Worm (Caenorhabditis elegans) whole organism, L4 larva: ENCODE results near the gene sel-13.
A peak's percentile ranks its signal among the peaks of the same experiment; 100 is the strongest.

ENCODE experiments used
- F26F4.8 ChIP-seq: fragments of 200-800 bp; sonication (Bioruptor generic); conservative IDR thresholded peaks from 2 replicates; pipeline ENCODE4 v1.3.6; 2022; ENCODE audit warnings: missing genetic modification characterization, missing compliant biosample characterization
- F44E2.7 ChIP-seq: fragments of 200-800 bp; sonication (Bioruptor generic); IDR thresholded peaks from 2 replicates; pipeline ENCODE4 v2.1.2; 2022; ENCODE audit warnings: missing genetic modification characterization, missing compliant biosample characterization
- T20F7.1 ChIP-seq: fragments of 200-800 bp; sonication (Bioruptor generic); optimal IDR thresholded peaks from 2 replicates; lab custom pipeline; 2018; ENCODE audit warnings: mild to moderate bottlenecking, missing genetic modification characterization, missing compliant biosample characterization
- Y5F2A.4 ChIP-seq: fragments of 200-800 bp; sonication (Bioruptor generic); optimal IDR thresholded peaks from 2 replicates; lab custom pipeline; 2018; ENCODE audit warnings: mild to moderate bottlenecking, missing genetic modification characterization, missing compliant biosample characterization
- ZK546.5 ChIP-seq, 2 experiments: sonication (generic microtip); optimal IDR thresholded peaks; 2 replicates each; lab custom pipeline; 2017; ENCODE audit warnings: missing biosample characterization in 2 of 2, missing genetic modification characterization in 2 of 2
- aha-1 ChIP-seq: fragments of 150-350 bp; peaks from one replicate; lab custom pipeline; 2014; ENCODE audit warnings: missing biosample characterization, missing genetic modification characterization
- aly-2 ChIP-seq: sonication (generic microtip); optimal IDR thresholded peaks from 2 replicates; lab custom pipeline; 2018; ENCODE audit warnings: missing biosample characterization, missing genetic modification characterization
- ama-1 ChIP-seq: fragments of 150-350 bp; optimal IDR thresholded peaks from 2 replicates; lab custom pipeline; 2014; ENCODE audit warnings: inconsistent platforms, mixed read lengths
- arid-1 ChIP-seq: fragments of 200-800 bp; sonication (Bioruptor generic); conservative IDR thresholded peaks from 2 replicates; pipeline ENCODE4 v1.3.6; 2022; ENCODE audit warnings: missing genetic modification reagents, missing genetic modification characterization, missing compliant biosample characterization
- ceh-62 ChIP-seq: sonication (generic microtip); optimal IDR thresholded peaks from 2 replicates; lab custom pipeline; 2017; ENCODE audit warnings: missing biosample characterization, missing genetic modification characterization
- cey-2 ChIP-seq: sonication (generic microtip); optimal IDR thresholded peaks from 3 replicates; lab custom pipeline; 2017; ENCODE audit warnings: missing genetic modification characterization, mild to moderate bottlenecking, missing compliant biosample characterization, antibody characterized with exemption, borderline replicate concordance; ENCODE audit not compliant: insufficient read depth
- daf-16 ChIP-seq, 3 experiments: sonication (generic microtip); optimal IDR thresholded peaks; 2 replicates each; lab custom pipeline; 2016 to 2017; ENCODE audit warnings: missing genetic modification characterization in 3 of 3, missing genetic modification reagents in 3 of 3, mild to moderate bottlenecking in 2 of 3, missing compliant biosample characterization in 2 of 3, missing biosample characterization in 1 of 3, moderate library complexity in 1 of 3
- daf-19 ChIP-seq: fragments of 200-800 bp; sonication (Bioruptor generic); conservative IDR thresholded peaks from 2 replicates; pipeline ENCODE4 v1.3.6; 2022; ENCODE audit warnings: missing genetic modification characterization, missing compliant biosample characterization
- dmd-8 ChIP-seq: fragments of 200-800 bp; sonication (Bioruptor generic); IDR thresholded peaks from 2 replicates; pipeline ENCODE4 v1.3.6; 2022; ENCODE audit warnings: missing genetic modification characterization, missing compliant biosample characterization
- dpl-1 ChIP-seq: fragments of 150-350 bp; optimal IDR thresholded peaks from 2 replicates; lab custom pipeline; 2014; ENCODE audit warnings: missing biosample characterization, missing genetic modification reagents, missing genetic modification characterization
- duxl-1 ChIP-seq: sonication (generic microtip); optimal IDR thresholded peaks from 2 replicates; lab custom pipeline; 2016; ENCODE audit warnings: mild to moderate bottlenecking, missing genetic modification characterization, moderate library complexity, missing compliant biosample characterization; ENCODE audit not compliant: poor library complexity
- dve-1 ChIP-seq: sonication (generic microtip); optimal IDR thresholded peaks from 2 replicates; lab custom pipeline; 2017; ENCODE audit warnings: antibody characterized with exemption, mild to moderate bottlenecking, missing genetic modification characterization, missing compliant biosample characterization; ENCODE audit not compliant: insufficient read depth
- egl-43 ChIP-seq: fragments of 200-800 bp; sonication (Bioruptor generic); IDR thresholded peaks from 2 replicates; pipeline ENCODE4 v1.3.6; 2022; ENCODE audit warnings: missing genetic modification reagents, missing genetic modification characterization, missing compliant biosample characterization
- fos-1 ChIP-seq: fragments of 150-350 bp; optimal IDR thresholded peaks from 2 replicates; lab custom pipeline; 2014; ENCODE audit warnings: missing biosample characterization, missing genetic modification characterization
- gei-8 ChIP-seq: fragments of 200-800 bp; sonication (Bioruptor generic); optimal IDR thresholded peaks from 2 replicates; lab custom pipeline; 2018; ENCODE audit warnings: mild to moderate bottlenecking, missing genetic modification characterization, missing compliant biosample characterization
- hlh-30 ChIP-seq: sonication (generic microtip); optimal IDR thresholded peaks from 2 replicates; lab custom pipeline; 2017; ENCODE audit warnings: antibody characterized with exemption, mild to moderate bottlenecking, missing genetic modification characterization, missing compliant biosample characterization; ENCODE audit not compliant: insufficient read depth
- lin-38 ChIP-seq: fragments of 200-800 bp; sonication (Bioruptor generic); IDR thresholded peaks from 2 replicates; pipeline ENCODE4 v1.3.6; 2022; ENCODE audit warnings: missing genetic modification reagents, missing genetic modification characterization, missing compliant biosample characterization
- lin-39 ChIP-seq: fragments of 150-350 bp; optimal IDR thresholded peaks from 2 replicates; lab custom pipeline; 2014; ENCODE audit warnings: missing biosample characterization, missing genetic modification reagents, missing genetic modification characterization
- madf-5 ChIP-seq, 2 experiments: fragments of 200-800 bp; sonication (Bioruptor generic); IDR thresholded peaks; 2 replicates each; pipeline ENCODE4 v1.3.6; 2022; ENCODE audit warnings: missing compliant biosample characterization in 2 of 2, missing genetic modification characterization in 2 of 2
- madf-9 ChIP-seq: fragments of 200-800 bp; sonication (Bioruptor generic); conservative IDR thresholded peaks from 2 replicates; pipeline ENCODE4 v1.3.6; 2022; ENCODE audit warnings: missing genetic modification reagents, missing genetic modification characterization, missing compliant biosample characterization
- mdt-29 ChIP-seq: fragments of 200-800 bp; sonication (Bioruptor generic); IDR thresholded peaks from 2 replicates; pipeline ENCODE4 v1.3.6; 2022; ENCODE audit warnings: missing genetic modification reagents, missing genetic modification characterization, missing compliant biosample characterization
- mxl-3 ChIP-seq: fragments of 200-800 bp; sonication (Bioruptor generic); optimal IDR thresholded peaks from 2 replicates; lab custom pipeline; 2018; ENCODE audit warnings: mild to moderate bottlenecking, missing genetic modification characterization, missing compliant biosample characterization
- nhr-10 ChIP-seq: fragments of 150-350 bp; optimal IDR thresholded peaks from 2 replicates; lab custom pipeline; 2014; ENCODE audit warnings: missing biosample characterization, missing genetic modification characterization
- nhr-11 ChIP-seq: fragments of 150-350 bp; optimal IDR thresholded peaks from 2 replicates; lab custom pipeline; 2014; ENCODE audit warnings: missing biosample characterization, missing genetic modification characterization
- nhr-111 ChIP-seq: fragments of 200-800 bp; sonication (Bioruptor generic); optimal IDR thresholded peaks from 2 replicates; lab custom pipeline; 2018; ENCODE audit warnings: mild to moderate bottlenecking, missing genetic modification characterization, missing compliant biosample characterization
- nhr-42 ChIP-seq: fragments of 200-800 bp; sonication (Bioruptor generic); IDR thresholded peaks from 2 replicates; pipeline ENCODE4 v1.3.6; 2022; ENCODE audit warnings: missing genetic modification characterization, missing compliant biosample characterization
- skn-1 ChIP-seq: fragments of 150-350 bp; optimal IDR thresholded peaks from 2 replicates; lab custom pipeline; 2014; ENCODE audit warnings: missing biosample characterization, missing genetic modification characterization
- snpc-4 ChIP-seq: fragments of 150-350 bp; optimal IDR thresholded peaks from 2 replicates; lab custom pipeline; 2014; ENCODE audit warnings: missing biosample characterization, missing genetic modification characterization
- spr-1 ChIP-seq: sonication (generic microtip); optimal IDR thresholded peaks from 2 replicates; lab custom pipeline; 2016; ENCODE audit warnings: mild to moderate bottlenecking, missing genetic modification characterization, missing compliant biosample characterization
- tra-1 ChIP-seq: fragments of 200-800 bp; sonication (Bioruptor generic); IDR thresholded peaks from 2 replicates; pipeline ENCODE4 v1.3.6; 2022; ENCODE audit warnings: missing genetic modification reagents, missing genetic modification characterization, missing compliant biosample characterization
- unc-130 ChIP-seq: sonication (generic microtip); optimal IDR thresholded peaks from 2 replicates; lab custom pipeline; 2016; ENCODE audit warnings: missing genetic modification reagents, missing genetic modification characterization, missing compliant biosample characterization
- unc-62 ChIP-seq, 3 experiments: fragments of 150-350 bp in 1 of 3; sonication (generic microtip); optimal IDR thresholded peaks in 2 of 3; peaks in 1 of 3; 1 replicate in 1 of 3; 2 replicates in 2 of 3; lab custom pipeline; 2014 to 2017; ENCODE audit warnings: missing biosample characterization in 3 of 3, missing genetic modification characterization in 3 of 3, missing genetic modification reagents in 3 of 3, missing genotype in 1 of 3
- zfp-3 ChIP-seq: fragments of 200-800 bp; sonication (Bioruptor generic); conservative IDR thresholded peaks from 2 replicates; pipeline ENCODE4 v1.3.6; 2022; ENCODE audit warnings: missing genetic modification reagents, missing genetic modification characterization, missing compliant biosample characterization

The sel-13 gene

ce11 chrIII:4703932-4704454, 4.0 kb upstream of the sel-13 start, which contains the start of the genes clp-2 and mrpl-16 (continued):
- TF ChIP-seq arid-1, result no peak
- no peak for TF ChIP-seq zfp-3 (GFP tag; lab: Robert Waterston, UW)
- TF ChIP-seq fos-1, result no peak
- no peak for TF ChIP-seq ZK546.5 (tag; optimal IDR thresholded peaks at IDR 0.05; lab: Kevin White, UChicago)
- TF ChIP-seq duxl-1, result no peak
- TF ChIP-seq T20F7.1 (GFP tag; lab: Kevin White, UChicago), result no peak
- peak; percentile 22 for TF ChIP-seq dpl-1 (GFP tag; lab: Kevin White, UChicago)

ce11 chrIII:4697819-4698218, 2.2 kb downstream of the sel-13 start, which contains the start of gene dnj-18:
dnj-18 (plus strand) TSS chrIII:4698119.
- TF ChIP-seq madf-9 (GFP tag; lab: Robert Waterston, UW) (no peak), daf-16 (GFP tag; optimal IDR thresholded peaks at IDR 0.05; lab: Kevin White, UChicago) (no peak), daf-16 (tag; optimal IDR thresholded peaks at IDR 0.05; lab: Kevin White, UChicago) (peak; percentile 11)
- TF ChIP-seq, all 104 proteins: peak for 1

- TF ChIP-seq cey-2 (tag; lab: Kevin White, UChicago), result no peak
- TF ChIP-seq skn-1 (tag; lab: Kevin White, UChicago), result no peak
- TF ChIP-seq unc-62 (GFP tag; optimal IDR thresholded peaks at IDR 0.05 in 1 of 2; lab: Kevin White, UChicago), result peak in 1 of 2 experiments; percentile 92
- TF ChIP-seq unc-62 (tag; optimal IDR thresholded peaks at IDR 0.05; lab: Kevin White, UChicago), result no peak
Measured at ce11 chrIII:4696903-4697302, 3.1 kb downstream of the sel-13 start.

DNA sequence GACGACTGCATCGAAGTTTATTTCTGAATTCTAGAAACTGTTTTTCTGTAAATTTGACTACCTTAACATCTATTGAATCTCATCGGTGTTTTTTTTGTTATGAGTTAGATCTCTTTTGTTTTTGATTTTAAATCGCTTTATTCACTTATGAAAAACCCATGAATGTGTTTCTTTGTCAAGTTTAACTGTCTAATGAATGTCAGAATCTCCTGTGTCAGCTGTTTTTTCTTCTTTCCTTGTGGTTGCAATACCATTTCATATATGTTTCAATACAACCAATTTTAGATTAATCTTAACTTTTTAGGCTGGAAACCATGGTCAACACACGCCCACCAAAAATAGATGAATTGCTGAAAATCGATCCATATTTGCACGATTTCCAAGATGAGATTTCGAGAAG, 5.0 kb downstream of the sel-13 start, which contains the start of gene T04A8.7:
T04A8.7 (plus strand) TSS at position 301 of the 400 bp plus-strand sequence.
- TF ChIP-seq unc-62 (GFP tag; optimal IDR thresholded peaks at IDR 0.05 in 1 of 2; lab: Kevin White, UChicago) (peak in 1 of 2 experiments; percentile 67), unc-62 (tag; optimal IDR thresholded peaks at IDR 0.05; lab: Kevin White, UChicago) (no peak), ama-1 (lab: Kevin White, UChicago) (peak; percentile 59), aly-2 (tag; lab: Kevin White, UChicago) (no peak), Y5F2A.4 (GFP tag; lab: Kevin White, UChicago) (no peak)
- TF ChIP-seq, all 104 proteins: peak for 2

DNA sequence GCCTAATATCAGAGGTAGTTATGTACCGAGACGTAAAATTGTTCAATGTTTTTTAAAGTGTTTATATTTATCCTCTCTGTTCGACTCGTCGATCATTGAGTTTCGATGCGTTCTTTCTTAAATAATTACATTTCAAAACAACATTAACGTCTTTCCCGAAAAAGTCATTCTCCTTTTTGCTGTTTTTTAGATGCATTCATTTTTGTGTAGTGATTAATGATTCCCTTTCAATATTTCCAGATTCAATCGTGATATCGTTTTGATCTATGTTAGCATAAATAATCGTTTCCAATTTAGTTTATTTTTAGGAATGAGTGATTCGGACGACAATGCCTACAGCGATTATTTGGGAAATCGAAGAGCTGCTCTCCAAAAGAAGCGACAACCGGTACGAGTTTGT, 6.3 kb downstream of the sel-13 start, which contains the start of gene T04A8.8:
T04A8.8 (plus strand) TSS at position 301 of the 400 bp plus-strand sequence.
- TF ChIP-seq lin-38, result no peak
- no peak for TF ChIP-seq mdt-29
- TF ChIP-seq unc-62 (GFP tag; optimal IDR thresholded peaks at IDR 0.05 in 1 of 2; lab: Kevin White, UChicago), result no peak
- TF ChIP-seq unc-62 (tag; optimal IDR thresholded peaks at IDR 0.05; lab: Kevin White, UChicago), result no peak
- no peak for TF ChIP-seq mxl-3
- no peak for TF ChIP-seq aha-1
- TF ChIP-seq egl-43 (GFP tag; lab: Robert Waterston, UW), result no peak
- TF ChIP-seq ceh-62, result no peak
- TF ChIP-seq nhr-111 (GFP tag; lab: Kevin White, UChicago), result no peak
- TF ChIP-seq ZK546.5 (tag; optimal IDR thresholded peaks at IDR 0.05; lab: Kevin White, UChicago), result no peak
- TF ChIP-seq unc-130 (GFP tag; lab: Kevin White, UChicago), result no peak
- no peak for TF ChIP-seq spr-1
- TF ChIP-seq hlh-30 (tag; lab: Kevin White, UChicago), result no peak
- TF ChIP-seq dve-1 (tag; lab: Kevin White, UChicago), result no peak
- no peak for TF ChIP-seq nhr-42 (GFP tag; lab: Robert Waterston, UW)

- TF ChIP-seq ama-1 (lab: Kevin White, UChicago), result no peak
- no peak for TF ChIP-seq lin-39 (tag; lab: Kevin White, UChicago)
- TF ChIP-seq nhr-11 (tag; lab: Kevin White, UChicago), result peak; percentile 22
- no peak for TF ChIP-seq Y5F2A.4 (GFP tag; lab: Kevin White, UChicago)
- TF ChIP-seq dve-1 (tag; lab: Kevin White, UChicago), result peak; percentile 90
- TF ChIP-seq tra-1 (GFP tag; lab: Robert Waterston, UW), result no peak
- TF ChIP-seq mdt-29, result no peak
- TF ChIP-seq nhr-10 (tag; lab: Kevin White, UChicago), result no peak
- no peak for TF ChIP-seq daf-19 (GFP tag; lab: Robert Waterston, UW)
- TF ChIP-seq dmd-8, result no peak
- TF ChIP-seq gei-8 (GFP tag; lab: Kevin White, UChicago), result no peak
- TF ChIP-seq T20F7.1 (GFP tag; lab: Kevin White, UChicago), result peak; percentile 70
- no peak for TF ChIP-seq F44E2.7 (GFP tag; lab: Robert Waterston, UW)
- no peak for TF ChIP-seq F26F4.8 (GFP tag; lab: Robert Waterston, UW)
- TF ChIP-seq fos-1, result no peak
- TF ChIP-seq dpl-1 (GFP tag; lab: Kevin White, UChicago), result peak; percentile 80
- TF ChIP-seq madf-5 (GFP tag; IDR thresholded peaks at IDR 0.05; lab: Robert Waterston, UW), result no peak
- peak; percentile 62 for TF ChIP-seq mxl-3
- TF ChIP-seq snpc-4 (tag; lab: Kevin White, UChicago), result no peak
Measured at ce11 chrIII:4693281-4693680, 6.7 kb downstream of the sel-13 start, which contains the start of gene nifk-1. nifk-1 (minus strand) TSS chrIII:4693307.
